Worm (Caenorhabditis elegans): ENCODE measurements around the gene C18B12.4.

The C18B12.4 gene

DNA sequence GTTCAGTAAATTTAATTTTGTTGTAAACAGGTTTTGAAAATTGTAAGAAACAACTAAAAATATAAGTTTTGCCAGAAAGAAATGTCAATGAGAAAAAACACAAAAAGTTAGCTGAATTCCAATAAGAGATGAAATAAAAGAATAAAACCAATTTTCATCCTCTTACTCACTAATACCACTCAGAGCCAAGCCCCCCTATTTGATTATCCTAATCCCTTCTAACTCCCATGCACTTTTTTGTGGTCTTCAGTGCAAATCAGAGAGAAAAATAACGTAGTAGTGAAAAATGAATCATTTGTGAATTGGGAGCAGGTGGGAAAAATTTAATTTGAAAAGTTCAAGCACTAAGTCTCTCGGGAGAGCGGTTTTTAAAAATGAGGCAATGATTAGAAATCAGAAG, 938 bp upstream of the C18B12.4 start:
- TF ChIP-seq nhr-23 (tag; optimal IDR thresholded peaks at IDR 0.05) (no peak), C34F6.9 (tag; optimal IDR thresholded peaks at IDR 0.05) (no peak), nhr-12 (tag; optimal IDR thresholded peaks at IDR 0.05) (no peak), egl-27 (tag; optimal IDR thresholded peaks at IDR 0.05) (peak; percentile 27), fos-1 (tag; optimal IDR thresholded peaks at IDR 0.05) (no peak)

DNA sequence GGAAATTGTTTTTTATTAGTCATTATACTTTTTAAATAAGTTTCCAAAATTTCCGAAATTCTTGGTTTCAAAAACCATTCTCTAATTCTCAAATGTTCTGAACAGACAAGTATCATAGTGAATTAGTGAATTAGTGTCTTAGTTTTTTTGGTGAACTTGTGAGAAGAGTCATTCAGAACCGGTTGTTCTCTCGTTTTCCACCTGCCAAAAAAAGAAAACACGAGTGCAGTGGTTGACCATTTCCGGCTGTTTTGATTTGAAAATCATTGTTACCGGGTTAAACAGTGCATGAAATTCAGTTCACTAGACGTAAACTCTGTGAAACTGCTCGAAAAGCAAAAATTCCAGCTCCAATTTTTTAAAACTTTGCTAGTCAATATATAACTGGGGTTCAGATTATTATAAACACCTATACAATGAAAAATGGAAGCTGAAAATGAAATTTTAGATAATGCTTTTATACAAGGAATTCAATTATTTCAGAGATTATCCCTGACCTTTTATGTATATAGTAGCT, 648 bp downstream of the C18B12.4 start:
- peak; percentile 6 for TF ChIP-seq sma-9 (GFP tag; optimal IDR thresholded peaks at IDR 0.05)
- TF ChIP-seq sma-9 (tag; optimal IDR thresholded peaks at IDR 0.05) = no peak
- TF ChIP-seq nhr-23 (tag; optimal IDR thresholded peaks at IDR 0.05) = no peak

DNA sequence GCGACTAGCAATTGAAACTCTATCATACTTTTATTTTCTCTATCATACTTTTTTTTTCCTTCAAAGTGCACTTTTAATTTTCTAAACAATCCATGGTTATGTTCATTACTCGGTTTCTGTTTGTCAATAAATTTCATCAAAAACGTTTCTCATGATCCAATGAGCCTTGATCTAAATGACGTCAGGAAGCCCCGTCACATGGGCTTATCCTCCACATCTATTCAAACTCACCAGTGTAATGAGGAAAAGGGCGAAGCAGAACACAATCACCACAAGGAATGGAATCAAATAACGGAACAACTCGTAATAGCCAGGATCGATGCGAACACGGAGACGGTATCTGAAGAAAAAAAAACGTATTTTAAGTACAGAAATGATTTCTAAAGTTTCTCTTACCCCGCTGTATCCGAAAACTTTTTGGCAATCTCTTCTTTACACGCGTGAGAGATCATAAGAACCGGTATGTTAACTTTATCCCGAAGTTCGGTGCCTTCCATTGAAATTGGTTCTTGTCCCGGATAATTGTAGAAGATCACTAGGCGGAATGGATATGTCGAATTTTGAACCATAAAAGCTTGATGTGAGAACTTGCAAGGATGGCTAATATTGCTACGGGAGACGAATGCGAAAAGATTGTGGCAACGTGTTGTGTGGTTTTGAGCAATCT, 1.2 kb downstream of the C18B12.4 start:
- TF ChIP-seq R02D3.7 (tag; optimal IDR thresholded peaks at IDR 0.05) = no peak
- TF ChIP-seq unc-39 (tag; optimal IDR thresholded peaks at IDR 0.05) = no peak
- peak; percentile 25 for TF ChIP-seq C34F6.9 (tag; optimal IDR thresholded peaks at IDR 0.05)
- no peak for TF ChIP-seq Y55F3AM.14 (GFP tag; optimal IDR thresholded peaks at IDR 0.05)
- no peak for TF ChIP-seq ZK546.5 (tag; optimal IDR thresholded peaks at IDR 0.05)
- TF ChIP-seq sma-9 (GFP tag; optimal IDR thresholded peaks at IDR 0.05) = peak; percentile 53
- no peak for TF ChIP-seq sma-9 (tag; optimal IDR thresholded peaks at IDR 0.05)
- peak in 1 of 2 experiments; percentile 34 for TF ChIP-seq lsy-2 (tag; optimal IDR thresholded peaks at IDR 0.05)
- TF ChIP-seq nhr-129 (tag; optimal IDR thresholded peaks at IDR 0.05) = peak; percentile 51

DNA sequence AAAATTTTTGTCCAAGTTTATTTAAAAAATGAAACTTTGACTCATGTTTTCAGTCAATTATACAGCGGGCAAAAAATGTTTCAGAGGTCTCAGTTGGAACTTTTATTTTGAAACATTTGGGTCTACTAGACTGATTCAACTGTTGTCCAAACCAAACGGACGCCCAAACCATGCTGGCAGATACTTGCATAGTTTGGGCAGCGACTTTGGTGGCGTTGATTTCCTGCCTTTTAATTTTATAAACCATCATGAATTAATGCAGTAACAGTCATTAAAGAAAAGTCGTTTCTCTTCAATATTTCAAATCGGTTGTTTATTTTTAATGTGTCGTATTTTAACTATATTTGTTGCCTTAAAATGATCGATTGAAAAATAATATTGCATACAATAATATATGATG, 4.1 kb downstream of the C18B12.4 start:
- TF ChIP-seq ztf-4 (tag; optimal IDR thresholded peaks at IDR 0.05) = peak; percentile 16
- no peak for TF ChIP-seq ZK546.5 (tag; optimal IDR thresholded peaks at IDR 0.05)
- TF ChIP-seq lin-11 (tag; optimal IDR thresholded peaks at IDR 0.05) = no peak
- peak in 1 of 2 experiments; percentile 6 for TF ChIP-seq lsy-2 (tag; optimal IDR thresholded peaks at IDR 0.05)
- TF ChIP-seq nhr-25 (tag; optimal IDR thresholded peaks at IDR 0.05) = peak; percentile 30
- TF ChIP-seq ceh-16 (tag; optimal IDR thresholded peaks at IDR 0.05) = no peak

DNA sequence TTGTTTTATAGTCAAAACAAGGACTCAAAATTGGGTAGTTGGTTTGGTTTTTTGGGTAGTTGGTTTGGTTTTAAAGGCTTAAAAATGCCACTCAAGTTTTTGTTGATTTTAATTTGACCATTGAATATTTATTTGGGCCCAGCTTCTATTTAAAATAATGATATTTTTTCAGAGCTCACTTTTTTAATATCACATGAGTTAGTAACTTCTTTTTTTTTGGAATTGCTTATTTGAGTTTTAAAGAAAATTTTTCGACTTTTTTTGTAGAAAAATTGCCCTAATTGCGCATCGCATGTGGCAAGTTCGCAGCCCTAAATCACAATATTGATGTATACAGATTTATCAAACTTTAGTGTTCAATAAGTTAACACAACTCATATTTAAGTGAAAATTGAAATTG, 4.7 kb downstream of the C18B12.4 start:
- TF ChIP-seq nhr-129 (tag; optimal IDR thresholded peaks at IDR 0.05) (no peak), ZK546.5 (tag; optimal IDR thresholded peaks at IDR 0.05) (no peak), nhr-77 (tag; optimal IDR thresholded peaks at IDR 0.05) (no peak), lsy-2 (tag; optimal IDR thresholded peaks at IDR 0.05) (no peak), nhr-10 (tag; optimal IDR thresholded peaks at IDR 0.05) (no peak), egl-27 (tag; optimal IDR thresholded peaks at IDR 0.05) (no peak), nhr-25 (tag; optimal IDR thresholded peaks at IDR 0.05) (no peak)

DNA sequence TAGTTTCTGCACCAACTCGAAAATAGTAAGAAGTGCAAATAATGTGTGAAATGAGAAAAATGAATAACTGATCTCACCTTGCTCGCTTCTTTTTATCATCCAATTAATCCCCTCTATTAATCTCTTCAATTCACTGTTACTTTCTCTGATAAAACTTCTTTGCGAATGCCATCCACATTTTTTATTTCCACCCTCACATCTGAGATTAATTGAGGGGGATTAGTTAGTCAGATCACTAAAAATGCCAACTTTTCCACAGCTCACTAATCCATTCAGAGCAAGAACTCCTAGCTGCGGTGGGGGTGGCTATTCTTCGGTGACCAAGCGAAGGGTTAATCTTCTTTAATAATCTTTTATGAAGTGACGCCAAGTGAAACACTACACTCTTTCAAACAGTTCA, 5.6 kb downstream of the C18B12.4 start, which contains the start of gene dsc-1:
Gene dsc-1 (minus strand): TSS at position 46 of the 400 bp plus-strand sequence.
- TF ChIP-seq nhr-237 (tag; optimal IDR thresholded peaks at IDR 0.05) (no peak), lin-11 (tag; optimal IDR thresholded peaks at IDR 0.05) (no peak), nhr-23 (tag; optimal IDR thresholded peaks at IDR 0.05) (no peak), skn-1 (tag; optimal IDR thresholded peaks at IDR 0.05) (no peak), zag-1 (tag; optimal IDR thresholded peaks at IDR 0.05) (no peak), lin-39 (tag; optimal IDR thresholded peaks at IDR 0.05) (no peak), nhr-77 (tag; optimal IDR thresholded peaks at IDR 0.05) (no peak), sem-4 (tag; optimal IDR thresholded peaks at IDR 0.05) (no peak), nhr-129 (tag; optimal IDR thresholded peaks at IDR 0.05) (no peak), nhr-10 (tag; optimal IDR thresholded peaks at IDR 0.05) (no peak), crh-2 (tag; optimal IDR thresholded peaks at IDR 0.05) (no peak), blmp-1 (tag; optimal IDR thresholded peaks at IDR 0.05; ENCODE audit: insufficient read depth) (no peak), unc-55 (GFP tag; optimal IDR thresholded peaks at IDR 0.05) (no peak)

DNA sequence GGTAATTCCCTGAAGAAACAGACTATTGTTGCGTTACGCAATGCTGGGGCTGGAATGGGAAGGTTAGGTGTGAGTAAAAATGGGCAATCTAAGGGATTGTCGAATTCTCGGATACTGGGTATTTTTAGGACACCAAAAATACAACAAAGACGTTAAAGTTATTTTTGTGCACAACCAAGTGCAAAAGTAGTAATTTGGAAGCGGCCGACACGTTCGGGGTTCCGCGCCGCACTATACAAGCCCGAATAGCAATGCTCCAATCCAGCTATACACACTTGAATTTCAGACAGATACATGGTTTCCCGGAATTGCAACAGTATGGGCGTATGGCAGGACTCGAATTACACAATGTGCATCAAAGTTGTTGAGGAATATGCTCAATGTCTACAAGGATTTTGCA, 12.4 kb downstream of the C18B12.4 start:
- TF ChIP-seq ztf-4 (tag; optimal IDR thresholded peaks at IDR 0.05) = no peak
- TF ChIP-seq skn-1 (tag; optimal IDR thresholded peaks at IDR 0.05) = no peak
- TF ChIP-seq peb-1 (tag; optimal IDR thresholded peaks at IDR 0.05) = no peak
- TF ChIP-seq elt-1 (tag; optimal IDR thresholded peaks at IDR 0.05) = no peak
- no peak for TF ChIP-seq nhr-77 (tag; optimal IDR thresholded peaks at IDR 0.05)
- TF ChIP-seq C34F6.9 (tag; optimal IDR thresholded peaks at IDR 0.05) = no peak
- no peak for TF ChIP-seq ama-1 (optimal IDR thresholded peaks at IDR 0.05)
- peak; percentile 24 for TF ChIP-seq snpc-4 (tag; optimal IDR thresholded peaks at IDR 0.05)

Data from whole organism, L2 larva.